Worm (Caenorhabditis elegans): ENCODE data around the gene glt-6.

Gene glt-6

DNA sequence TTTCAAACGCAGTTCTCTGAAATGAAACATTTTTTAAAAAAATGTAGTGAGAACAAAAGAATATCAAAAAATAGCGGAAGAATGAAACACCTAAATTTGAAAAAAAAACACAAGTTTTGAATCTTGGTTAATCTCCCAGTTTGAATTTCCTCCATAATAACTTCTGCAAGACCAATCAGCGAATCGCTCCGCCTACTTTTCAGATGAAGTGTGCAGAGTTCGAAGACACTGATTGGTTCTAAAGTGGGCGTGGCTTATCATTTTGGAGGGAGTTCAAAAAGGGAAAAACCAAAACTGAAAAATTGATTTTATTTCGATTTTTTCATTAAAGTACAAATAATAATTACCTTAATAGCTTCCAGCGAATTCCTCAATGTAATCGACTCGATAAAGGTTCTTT is 7.4 kb downstream of the glt-6 start:
- TF ChIP-seq lin-35 (GFP tag; optimal IDR thresholded peaks at IDR 0.05) (peak in 1 of 2 experiments; percentile 7), nhr-20 (tag; optimal IDR thresholded peaks at IDR 0.05) (no peak), efl-1 (optimal IDR thresholded peaks at IDR 0.05) (peak in 1 of 2 experiments; percentile 10), efl-1 (GFP tag; optimal IDR thresholded peaks at IDR 0.05 in 1 of 2) (peak in 1 of 2 experiments; percentile 40), dpl-1 (GFP tag; optimal IDR thresholded peaks at IDR 0.05) (peak in 2 of 3 experiments; percentile 29 to 37)

DNA sequence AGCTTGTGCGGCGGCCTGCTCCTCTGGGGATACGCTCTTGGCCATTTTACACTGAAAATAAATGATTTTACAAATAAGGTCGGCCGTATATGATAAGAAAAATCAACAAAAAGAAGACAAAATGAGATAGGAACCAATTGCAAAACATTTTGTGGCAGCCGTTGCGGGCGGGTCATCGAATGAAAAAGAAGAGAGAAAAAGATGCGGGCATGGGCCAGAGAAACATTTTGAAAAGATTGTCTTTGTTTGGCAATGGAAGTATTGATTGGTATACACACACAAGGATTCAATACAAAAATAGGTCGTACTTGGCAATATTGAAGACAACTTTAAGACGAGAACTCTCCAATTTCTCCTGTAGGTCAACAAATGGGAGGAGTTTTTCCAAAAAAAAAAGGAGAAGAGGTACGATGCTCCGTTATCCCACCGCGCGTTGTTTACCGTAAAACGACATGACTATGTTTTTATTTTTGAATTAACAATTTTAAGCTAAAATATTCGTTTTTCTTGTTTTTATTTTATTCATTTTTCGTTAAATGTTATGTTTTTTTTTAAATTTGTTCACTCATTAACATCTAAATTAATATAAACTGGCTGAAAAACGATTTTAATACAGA is 9.3 kb downstream of the glt-6 start, which contains the start of the genes plc-4 and R05G6.4:
plc-4 (minus strand) TSS at position 51 of the 617 bp plus-strand sequence.
R05G6.4 (plus strand) TSS at position 617 of the 617 bp plus-strand sequence.
- TF ChIP-seq nhr-85 (tag), result peak; percentile 68
- TF ChIP-seq dsc-1 (tag; optimal IDR thresholded peaks at IDR 0.05), result peak; percentile 20
- no peak for TF ChIP-seq zip-4 (GFP tag; optimal IDR thresholded peaks at IDR 0.05)
- no peak for TF ChIP-seq pqm-1 (tag; optimal IDR thresholded peaks at IDR 0.05)
- TF ChIP-seq ceh-82 (tag; optimal IDR thresholded peaks at IDR 0.05), result peak in 2 of 3 experiments; percentile 15 to 27
- no peak for TF ChIP-seq unc-86 (tag; optimal IDR thresholded peaks at IDR 0.05)
- TF ChIP-seq F16B12.6 (tag; optimal IDR thresholded peaks at IDR 0.05), result peak; percentile 4
- TF ChIP-seq swsn-7 (tag; optimal IDR thresholded peaks at IDR 0.05), result peak; percentile 42
- peak; percentile 60 for TF ChIP-seq C16A3.4 (tag; optimal IDR thresholded peaks at IDR 0.05)
- TF ChIP-seq snu-23 (GFP tag; optimal IDR thresholded peaks at IDR 0.05), result peak; percentile 56
- TF ChIP-seq nhr-28 (tag; optimal IDR thresholded peaks at IDR 0.05), result no peak
- TF ChIP-seq pax-3 (tag; optimal IDR thresholded peaks at IDR 0.05), result no peak
- peak; percentile 70 for TF ChIP-seq nhr-71 (tag; optimal IDR thresholded peaks at IDR 0.05)
- peak; percentile 57 for TF ChIP-seq mep-1 (tag; optimal IDR thresholded peaks at IDR 0.05)
- no peak for TF ChIP-seq mdl-1 (tag; optimal IDR thresholded peaks at IDR 0.05)
- TF ChIP-seq unc-130 (tag; optimal IDR thresholded peaks at IDR 0.05), result no peak
- TF ChIP-seq ztf-11 (tag; optimal IDR thresholded peaks at IDR 0.05), result no peak
- peak; percentile 37 to 59 (median 55) for TF ChIP-seq dpl-1 (GFP tag; optimal IDR thresholded peaks at IDR 0.05)
- no peak for TF ChIP-seq nhr-12 (tag; optimal IDR thresholded peaks at IDR 0.05)
- no peak for TF ChIP-seq skn-1 (tag; optimal IDR thresholded peaks at IDR 0.05)
- no peak for TF ChIP-seq mab-9 (GFP tag; IDR thresholded peaks at IDR 0.05)
- peak; percentile 29 to 63 for TF ChIP-seq efl-1 (optimal IDR thresholded peaks at IDR 0.05)
- peak; percentile 44 to 55 for TF ChIP-seq efl-1 (GFP tag; optimal IDR thresholded peaks at IDR 0.05 in 1 of 2)
- TF ChIP-seq nhr-76 (tag; optimal IDR thresholded peaks at IDR 0.05), result no peak
- no peak for TF ChIP-seq zag-1 (tag; optimal IDR thresholded peaks at IDR 0.05)
- peak; percentile 42 for TF ChIP-seq xbp-1 (tag; optimal IDR thresholded peaks at IDR 0.05)
- TF ChIP-seq elt-3 (tag; optimal IDR thresholded peaks at IDR 0.05), result peak in 2 of 6 experiments; percentile 3 to 52
- peak; percentile 42 to 65 for TF ChIP-seq lin-35 (GFP tag; optimal IDR thresholded peaks at IDR 0.05)
- peak; percentile 38 for TF ChIP-seq tbx-2 (tag; optimal IDR thresholded peaks at IDR 0.05)
- TF ChIP-seq lin-14 (GFP tag; optimal IDR thresholded peaks at IDR 0.05), result peak; percentile 48
- no peak for TF ChIP-seq fkh-8 (tag; optimal IDR thresholded peaks at IDR 0.05)
- no peak for TF ChIP-seq sptf-1 (tag; optimal IDR thresholded peaks at IDR 0.05)
- TF ChIP-seq ceh-63 (GFP tag; optimal IDR thresholded peaks at IDR 0.05), result no peak
- no peak for TF ChIP-seq aha-1 (tag; optimal IDR thresholded peaks at IDR 0.05)
- TF ChIP-seq nhr-11 (tag; optimal IDR thresholded peaks at IDR 0.05), result no peak
- no peak for TF ChIP-seq lir-3 (tag; optimal IDR thresholded peaks at IDR 0.05; ENCODE audit: poor library complexity)
- no peak for TF ChIP-seq fkh-4 (tag; optimal IDR thresholded peaks at IDR 0.05; ENCODE audit: borderline replicate concordance)
- no peak for TF ChIP-seq ceh-90 (tag; optimal IDR thresholded peaks at IDR 0.05)
- peak; percentile 52 for TF ChIP-seq nhr-90 (tag; optimal IDR thresholded peaks at IDR 0.05; ENCODE audit: poor library complexity)
- peak; percentile 16 for TF ChIP-seq nhr-77 (tag; optimal IDR thresholded peaks at IDR 0.05)
- peak; percentile 13; the same call in 1 of the 2 replicates for TF ChIP-seq nhr-19 (GFP tag; conservative IDR thresholded peaks at IDR 0.05)
- peak; percentile 52 for TF ChIP-seq nhr-20 (tag; optimal IDR thresholded peaks at IDR 0.05)
- TF ChIP-seq hpl-2 (GFP tag; optimal IDR thresholded peaks at IDR 0.05), result no peak
- TF ChIP-seq aly-2 (tag; optimal IDR thresholded peaks at IDR 0.05), result no peak
- TF ChIP-seq C34B4.2 (tag; optimal IDR thresholded peaks at IDR 0.05), result no peak
- peak; percentile 7 for TF ChIP-seq rnt-1 (tag; optimal IDR thresholded peaks at IDR 0.05)
- no peak for TF ChIP-seq isw-1 (GFP tag; IDR thresholded peaks at IDR 0.05)
- no peak for TF ChIP-seq fkh-10 (GFP tag; optimal IDR thresholded peaks at IDR 0.05)
- TF ChIP-seq blmp-1 (tag; optimal IDR thresholded peaks at IDR 0.05), result peak; percentile 53
- TF ChIP-seq unc-98 (GFP tag; IDR thresholded peaks at IDR 0.05), result no peak
